Worm (Caenorhabditis elegans) whole organism, midembryonic: ENCODE data around the gene dhhc-1.

Experiments
- T22C8.4 ChIP-seq: fragments of 200-800 bp; sonication (Bioruptor generic); IDR thresholded peaks from 2 replicates; pipeline ENCODE4 v1.3.6; 2022; ENCODE audit warnings: missing genetic modification characterization, missing compliant biosample characterization
- cog-1 ChIP-seq: sonication (generic microtip); optimal IDR thresholded peaks from 2 replicates; lab custom pipeline; 2016; ENCODE audit warnings: missing genetic modification characterization, missing compliant biosample characterization
- flt-1 ChIP-seq: fragments of 200-800 bp; sonication (Bioruptor generic); IDR thresholded peaks from 2 replicates; pipeline ENCODE4 v1.3.6; 2022; ENCODE audit warnings: missing genetic modification characterization, missing compliant biosample characterization
- klf-2 ChIP-seq: fragments of 200-800 bp; sonication (Bioruptor generic); conservative IDR thresholded peaks from 2 replicates; pipeline ENCODE4 v1.3.6; 2022; ENCODE audit warnings: missing genetic modification reagents, missing genetic modification characterization, missing compliant biosample characterization
- med-1 ChIP-seq: sonication (generic microtip); optimal IDR thresholded peaks from 2 replicates; lab custom pipeline; 2017; ENCODE audit warnings: missing genetic modification characterization, mild to moderate bottlenecking, missing compliant biosample characterization, antibody characterized with exemption, missing genetic modification reagents; ENCODE audit not compliant: insufficient read depth
- ref-1 ChIP-seq: fragments of 200-800 bp; sonication (Bioruptor generic); conservative IDR thresholded peaks from 2 replicates; pipeline ENCODE4 v1.3.6; 2022; ENCODE audit warnings: missing genetic modification reagents, missing genetic modification characterization, missing compliant biosample characterization
- tab-1 ChIP-seq: fragments of 200-800 bp; sonication (Bioruptor generic); IDR thresholded peaks from 2 replicates; pipeline ENCODE4 v1.3.6; 2022; ENCODE audit warnings: missing genetic modification characterization, missing compliant biosample characterization
- ztf-23 ChIP-seq: fragments of 200-800 bp; sonication (Bioruptor generic); IDR thresholded peaks from 2 replicates; pipeline ENCODE4 v1.3.6; 2022; ENCODE audit warnings: missing genetic modification reagents, missing genetic modification characterization, missing compliant biosample characterization
- ztf-29 ChIP-seq: fragments of 200-800 bp; sonication (Bioruptor generic); IDR thresholded peaks from 2 replicates; pipeline ENCODE4 v1.3.6; 2022; ENCODE audit warnings: missing genetic modification reagents, missing genetic modification characterization, missing compliant biosample characterization

ce11 chrX:15089123-15089522, 11.1 kb downstream of the dhhc-1 start, which contains the start of gene flr-4:
- TF ChIP-seq ztf-29 (no peak), ref-1 (GFP tag; lab: Robert Waterston, UW) (no peak), tab-1 (GFP tag; lab: Robert Waterston, UW) (no peak), flt-1 (no peak), cog-1 (tag; lab: Kevin White, UChicago) (no peak), klf-2 (no peak), T22C8.4 (no peak), ztf-23 (GFP tag; lab: Robert Waterston, UW) (no peak), med-1 (GFP tag; lab: Kevin White, UChicago) (no peak)
